Fruit fly (Drosophila melanogaster) whole organism, embryonic: Measurements from ENCODE around the gene CG14668.

Source experiments
- Adf1 ChIP-seq: fragments of 200-800 bp; sonication (Bioruptor generic); IDR thresholded peaks from 2 replicates; pipeline ENCODE4 v1.3.6; 2022; ENCODE audit warnings: missing biosample characterization, missing genetic modification characterization
- Awh ChIP-seq: fragments of 200-800 bp; sonication (Bioruptor generic); IDR thresholded peaks from 2 replicates; pipeline ENCODE4, ENCODE4 v1.3.6; 2022; ENCODE audit warnings: missing biosample characterization, missing genetic modification characterization
- B-H1 ChIP-seq: fragments of 200-800 bp; sonication (Bioruptor generic); IDR thresholded peaks from 3 replicates; pipeline ENCODE4 v1.3.6; 2022; ENCODE audit warnings: missing biosample characterization, missing genetic modification characterization
- CG10274 ChIP-seq: fragments of 200-800 bp; sonication (Bioruptor generic); optimal IDR thresholded peaks from 3 replicates; lab custom pipeline; 2017; ENCODE audit warnings: missing biosample characterization, mild to moderate bottlenecking, missing genetic modification characterization
- CG11247 ChIP-seq: fragments of 200-800 bp; sonication (Bioruptor generic); IDR thresholded peaks from 2 replicates; pipeline ENCODE4 v1.3.6; 2022; ENCODE audit warnings: missing biosample characterization, missing genetic modification characterization
- CG13624 ChIP-seq: fragments of 200-800 bp; sonication (Bioruptor generic); optimal IDR thresholded peaks from 2 replicates; lab custom pipeline; 2016; ENCODE audit warnings: missing biosample characterization, missing genetic modification characterization
- CG13775 ChIP-seq: fragments of 200-800 bp; sonication (Bioruptor generic); optimal IDR thresholded peaks from 3 replicates; lab custom pipeline; 2017; ENCODE audit warnings: missing biosample characterization, mild to moderate bottlenecking, missing genetic modification characterization
- CG14014 ChIP-seq: fragments of 200-800 bp; sonication (Bioruptor generic); IDR thresholded peaks from 2 replicates; pipeline ENCODE4 v1.3.6; 2022; ENCODE audit warnings: missing biosample characterization, missing genetic modification characterization
- CG1832 ChIP-seq: fragments of 200-800 bp; sonication (Bioruptor generic); optimal IDR thresholded peaks from 2 replicates; lab custom pipeline; 2017; ENCODE audit warnings: missing biosample characterization, mild to moderate bottlenecking, missing genetic modification characterization, inconsistent platforms
- CG2889 ChIP-seq: fragments of 200-800 bp; sonication (Bioruptor generic); IDR thresholded peaks from 3 replicates; pipeline ENCODE4 v1.3.6; 2022; ENCODE audit warnings: missing biosample characterization, missing genetic modification characterization
- CG3407 ChIP-seq: fragments of 200-800 bp; sonication (Bioruptor generic); optimal IDR thresholded peaks from 2 replicates; lab custom pipeline; 2018; ENCODE audit warnings: missing biosample characterization, mild to moderate bottlenecking, missing genetic modification characterization
- CG6272 ChIP-seq: fragments of 200-800 bp; sonication (Bioruptor generic); IDR thresholded peaks from 2 replicates; pipeline ENCODE4 v1.3.6; 2022; ENCODE audit warnings: missing biosample characterization, missing genetic modification characterization
- CG6765 ChIP-seq: fragments of 200-800 bp; sonication (Bioruptor generic); optimal IDR thresholded peaks from 3 replicates; lab custom pipeline; 2017; ENCODE audit warnings: missing biosample characterization, mild to moderate bottlenecking, missing genetic modification characterization
- CG8290 ChIP-seq, 3 experiments: fragments of 200-800 bp; sonication (Bioruptor generic); optimal IDR thresholded peaks; 2 replicates each; lab custom pipeline; 2016 to 2019; ENCODE audit warnings: missing biosample characterization in 3 of 3, missing genetic modification characterization in 3 of 3, mild to moderate bottlenecking in 2 of 3, moderate library complexity in 1 of 3
- CG9932 ChIP-seq: fragments of 200-800 bp; sonication (Bioruptor generic); IDR thresholded peaks from 2 replicates; pipeline ENCODE4 v1.3.6; 2022; ENCODE audit warnings: missing biosample characterization, missing genetic modification characterization
- Dbx ChIP-seq: fragments of 200-800 bp; sonication (Bioruptor generic); IDR thresholded peaks from 3 replicates; pipeline ENCODE4 v1.3.6; 2022; ENCODE audit warnings: missing biosample characterization, missing genetic modification characterization
- Deaf1 ChIP-seq: fragments of 200-800 bp; optimal IDR thresholded peaks from 3 replicates; lab custom pipeline; 2019; ENCODE audit warnings: missing biosample characterization, mild to moderate bottlenecking, missing genetic modification characterization, moderate library complexity
- Dfd ChIP-seq, 2 experiments: fragments of >200 bp; optimal IDR thresholded peaks; 2 replicates each; lab custom pipeline; 2017; ENCODE audit warnings: missing biosample characterization in 2 of 2, missing genetic modification characterization in 2 of 2
- Dp ChIP-seq: fragments of 200-800 bp; sonication (Bioruptor generic); optimal IDR thresholded peaks from 2 replicates; lab custom pipeline; 2018; ENCODE audit warnings: missing biosample characterization, mild to moderate bottlenecking, missing genetic modification characterization, moderate library complexity
- Drgx ChIP-seq: fragments of 200-800 bp; sonication (Bioruptor generic); IDR thresholded peaks from 2 replicates; pipeline ENCODE4 v1.3.6; 2022; ENCODE audit warnings: missing biosample characterization, missing genetic modification characterization
- ERR ChIP-seq: fragments of 200-800 bp; sonication (Bioruptor generic); optimal IDR thresholded peaks from 2 replicates; lab custom pipeline; 2016; ENCODE audit warnings: missing biosample characterization, missing genetic modification characterization
- Ets65A ChIP-seq: fragments of 200-800 bp; sonication (Bioruptor generic); peaks from one replicate; lab custom pipeline; 2016; ENCODE audit warnings: missing biosample characterization, missing genetic modification characterization
- Fer1 ChIP-seq: fragments of 200-800 bp; sonication (Bioruptor generic); optimal IDR thresholded peaks from 2 replicates; lab custom pipeline; 2017; ENCODE audit warnings: missing biosample characterization, mild to moderate bottlenecking, missing genetic modification characterization
- MBD-R2 ChIP-seq: fragments of 200-800 bp; sonication (Bioruptor generic); IDR thresholded peaks from 2 replicates; pipeline ENCODE4 v1.3.6; 2022; ENCODE audit warnings: missing biosample characterization, missing genetic modification characterization
- Med ChIP-seq: fragments of 200-800 bp; sonication (Bioruptor generic); peaks from one replicate; lab custom pipeline; 2016; ENCODE audit warnings: missing biosample characterization, missing genetic modification characterization, mild to moderate bottlenecking, inconsistent platforms, moderate library complexity
- Mrtf ChIP-seq: fragments of 200-800 bp; sonication (Bioruptor generic); IDR thresholded peaks from 3 replicates; pipeline ENCODE4 v1.3.6; 2022; ENCODE audit warnings: missing biosample characterization, missing genetic modification characterization
- Trl ChIP-seq, 3 experiments: fragments of >200 bp in 2 of 3; fragments of 200-800 bp in 1 of 3; sonication (Bioruptor generic) in 1 of 3; optimal IDR thresholded peaks; 2 replicates in 1 of 3; 3 replicates in 2 of 3; lab custom pipeline; 2016 to 2017; ENCODE audit warnings: missing biosample characterization in 1 of 3, missing genetic modification characterization in 1 of 3
- abd-A ChIP-seq: fragments of 200-800 bp; sonication (Bioruptor generic); optimal IDR thresholded peaks from 3 replicates; lab custom pipeline; 2019; ENCODE audit warnings: missing biosample characterization, mild to moderate bottlenecking, missing genetic modification characterization, moderate library complexity
- bigmax ChIP-seq: fragments of 200-800 bp; sonication (Bioruptor generic); optimal IDR thresholded peaks from 2 replicates; lab custom pipeline; 2018; ENCODE audit warnings: missing biosample characterization, mild to moderate bottlenecking, missing genetic modification characterization
- chinmo ChIP-seq: fragments of 200-800 bp; sonication (Bioruptor generic); IDR thresholded peaks from 4 replicates; pipeline ENCODE4 v1.3.6; 2022; ENCODE audit warnings: missing biosample characterization, missing genetic modification characterization; ENCODE audit not compliant: partially characterized antibody
- corto ChIP-seq: fragments of 200-800 bp; sonication (Bioruptor generic); optimal IDR thresholded peaks from 2 replicates; lab custom pipeline; 2016; ENCODE audit warnings: missing biosample characterization, mild to moderate bottlenecking, missing genetic modification characterization, moderate library complexity
- crol ChIP-seq: fragments of 200-800 bp; sonication (Bioruptor generic); IDR thresholded peaks from 2 replicates; pipeline ENCODE4 v1.3.6; 2022; ENCODE audit warnings: missing biosample characterization, missing genetic modification characterization
- crp ChIP-seq, 2 experiments: fragments of 200-800 bp; sonication (Bioruptor generic); optimal IDR thresholded peaks; 2 replicates in 1 of 2; 3 replicates in 1 of 2; lab custom pipeline; 2017; ENCODE audit warnings: missing biosample characterization in 2 of 2, missing genetic modification characterization in 2 of 2, mild to moderate bottlenecking in 1 of 2, moderate library complexity in 1 of 2
- ewg ChIP-seq: fragments of 200-800 bp; sonication (Bioruptor generic); optimal IDR thresholded peaks from 3 replicates; lab custom pipeline; 2017; ENCODE audit warnings: mild to moderate bottlenecking, missing biosample characterization, missing genetic modification reagents, missing genetic modification characterization
- ftz-f1 ChIP-seq: fragments of 200-800 bp; sonication (Bioruptor generic); optimal IDR thresholded peaks from 2 replicates; lab custom pipeline; 2016; ENCODE audit warnings: missing biosample characterization, missing genetic modification characterization
- grau ChIP-seq: fragments of 200-800 bp; optimal IDR thresholded peaks from 3 replicates; lab custom pipeline; 2019; ENCODE audit warnings: missing biosample characterization, mild to moderate bottlenecking, missing genetic modification characterization, moderate library complexity
- insv ChIP-seq, 2 experiments: fragments of 200-800 bp; sonication (Bioruptor generic); optimal IDR thresholded peaks; 3 replicates each; lab custom pipeline; 2016 to 2018; ENCODE audit warnings: missing biosample characterization in 2 of 2, missing genetic modification characterization in 2 of 2
- kay ChIP-seq: fragments of 200-800 bp; sonication (Bioruptor generic); optimal IDR thresholded peaks from 2 replicates; lab custom pipeline; 2016; ENCODE audit warnings: missing biosample characterization, missing genetic modification characterization
- lilli ChIP-seq: fragments of 200-800 bp; sonication (Bioruptor generic); optimal IDR thresholded peaks from 3 replicates; lab custom pipeline; 2016; ENCODE audit warnings: missing biosample characterization, missing genetic modification characterization
- onecut ChIP-seq: fragments of 200-800 bp; sonication (Bioruptor generic); IDR thresholded peaks from 2 replicates; pipeline ENCODE4 v1.3.6; 2022; ENCODE audit warnings: missing biosample characterization, missing genetic modification characterization
- pfk ChIP-seq: fragments of 200-800 bp; sonication (Bioruptor generic); optimal IDR thresholded peaks from 2 replicates; lab custom pipeline; 2018; ENCODE audit warnings: missing biosample characterization, mild to moderate bottlenecking, missing genetic modification characterization, moderate library complexity
- row ChIP-seq: fragments of 200-800 bp; sonication (Bioruptor generic); IDR thresholded peaks from 3 replicates; pipeline ENCODE4 v1.3.6; 2022; ENCODE audit warnings: missing biosample characterization, missing genetic modification characterization
- sr ChIP-seq: fragments of 200-800 bp; sonication (Bioruptor generic); IDR thresholded peaks from 3 replicates; pipeline ENCODE4 v1.3.6; 2022; ENCODE audit warnings: missing biosample characterization, missing genetic modification characterization

CG14668 gene

DNA sequence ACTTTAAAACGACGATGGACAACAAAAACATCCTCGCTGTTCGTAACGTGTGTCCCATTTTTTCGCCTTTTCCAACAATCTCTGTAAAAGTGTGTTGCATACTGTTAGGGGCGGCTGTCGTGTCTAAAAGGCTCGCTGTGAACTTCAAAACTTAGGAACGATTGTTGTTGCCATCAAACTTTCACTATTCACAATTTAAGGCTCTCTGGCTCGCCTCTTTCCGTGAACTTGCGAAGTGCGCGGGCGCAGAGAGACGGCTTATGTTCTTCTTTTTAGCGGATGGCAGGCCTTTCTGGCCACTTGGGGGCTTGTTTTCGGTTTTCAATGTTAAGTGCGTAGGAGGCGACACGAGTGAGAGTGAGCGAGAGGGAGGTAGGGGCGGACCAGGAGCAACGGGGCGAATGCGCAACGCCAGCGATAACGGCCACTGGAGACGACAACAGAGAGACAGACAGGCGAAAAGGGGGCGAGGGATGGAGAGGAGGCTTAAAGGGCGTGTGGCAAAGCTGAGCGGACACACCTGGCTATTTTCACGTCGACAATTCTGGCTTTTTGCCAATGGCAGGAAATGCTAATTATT, 37.0 kb downstream of the CG14668 start, which contains the start of gene mtd:
Gene mtd (minus strand): TSS at position 51 of the 580 bp plus-strand sequence.
- TF ChIP-seq crol (GFP tag; lab: Robert Waterston, UW) (peak; percentile 77), CG1832 (peak; percentile 27), Trl (optimal IDR thresholded peaks at IDR 0.05; lab: Kevin White, UChicago) (peak in 1 of 2 experiments; percentile 8), Trl (GFP tag; optimal IDR thresholded peaks at IDR 0.05; lab: Kevin White, UChicago) (no peak), B-H1 (GFP tag; lab: Robert Waterston, UW) (no peak), Dp (GFP tag; lab: Kevin White, UChicago) (no peak), CG10274 (GFP tag; lab: Kevin White, UChicago) (no peak), Ets65A (GFP tag; lab: Kevin White, UChicago) (peak; percentile 94), CG13624 (GFP tag; lab: Kevin White, UChicago) (peak; percentile 28), CG14014 (GFP tag; lab: Robert Waterston, UW) (no peak), Dbx (GFP tag; lab: Robert Waterston, UW) (0 out of 3 replicates have a peak, but pooled peaks have one; percentile 35), Deaf1 (peak; percentile 80), Dfd (GFP tag; optimal IDR thresholded peaks at IDR 0.05; lab: Kevin White, UChicago) (no peak), CG11247 (GFP tag; lab: Robert Waterston, UW) (no peak), CG8290 (GFP tag; optimal IDR thresholded peaks at IDR 0.05; lab: Kevin White, UChicago) (no peak), CG8290 (tag; optimal IDR thresholded peaks at IDR 0.05; lab: Kevin White, UChicago) (peak in 1 of 2 experiments; percentile 5), kay (GFP tag; lab: Kevin White, UChicago) (no peak), CG3407 (GFP tag; lab: Kevin White, UChicago) (no peak), row (GFP tag; lab: Robert Waterston, UW) (peak; percentile 56), CG6765 (GFP tag; lab: Kevin White, UChicago) (no peak), ewg (peak; percentile 87), Mrtf (GFP tag; lab: Robert Waterston, UW) (no peak), Drgx (GFP tag; lab: Robert Waterston, UW) (peak; percentile 18; the same call in 1 of the 2 replicates), bigmax (GFP tag; lab: Kevin White, UChicago) (no peak), CG9932 (GFP tag; lab: Robert Waterston, UW) (peak; percentile 17; the same call in 1 of the 2 replicates), abd-A (tag; lab: Kevin White, UChicago) (peak; percentile 70), CG13775 (GFP tag; lab: Kevin White, UChicago) (no peak), Med (GFP tag; lab: Kevin White, UChicago) (peak; percentile 82), insv (GFP tag; optimal IDR thresholded peaks at IDR 0.05; lab: Kevin White, UChicago) (no peak), Awh (GFP tag; lab: Robert Waterston, UW) (no peak), pfk (GFP tag; lab: Kevin White, UChicago) (no peak), chinmo (GFP tag; lab: Robert Waterston, UW) (0 out of 4 replicates have a peak, but pooled peaks have one; percentile 33), sr (GFP tag; lab: Robert Waterston, UW) (peak; percentile 47; the same call in 1 of the 3 replicates)

DNA sequence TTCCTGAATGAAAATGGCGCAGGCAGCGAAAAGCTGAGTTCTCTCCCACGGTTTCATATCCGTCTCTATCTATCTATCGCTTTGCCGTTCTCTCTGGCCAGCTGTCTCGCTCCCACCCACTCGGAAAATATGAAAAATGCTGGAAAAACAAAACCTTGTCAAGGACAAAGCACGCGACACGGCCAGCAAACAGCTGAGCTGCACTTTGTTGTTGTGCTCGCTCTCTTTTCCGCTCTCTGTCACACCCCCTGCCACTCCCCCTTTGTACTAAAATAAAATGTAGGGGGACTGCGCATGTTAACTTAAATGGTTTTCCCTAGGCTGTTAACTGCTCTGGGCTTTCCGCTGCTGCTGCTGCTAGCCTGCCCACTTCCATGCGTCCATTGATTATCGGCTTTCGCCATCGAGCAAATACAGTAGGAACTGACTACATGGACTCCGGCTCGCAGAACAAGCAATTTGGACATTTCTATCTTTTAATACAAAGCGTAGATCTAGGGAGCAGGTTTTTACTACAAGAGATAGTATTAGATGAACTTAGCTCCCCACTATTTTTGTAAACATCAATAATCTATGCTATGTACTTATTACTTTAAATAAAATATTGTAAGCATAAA, 40.6 kb downstream of the CG14668 start:
- TF ChIP-seq CG2889 (GFP tag; lab: Robert Waterston, UW) (no peak), ewg (peak; percentile 60), crp (GFP tag; optimal IDR thresholded peaks at IDR 0.05; lab: Kevin White, UChicago) (peak in 1 of 2 experiments; percentile 33), corto (GFP tag; lab: Kevin White, UChicago) (no peak), row (GFP tag; lab: Robert Waterston, UW) (0 out of 3 replicates have a peak, but pooled peaks have one; percentile 17), ftz-f1 (peak; percentile 62), CG1832 (peak; percentile 38), Deaf1 (peak; percentile 15), Fer1 (peak; percentile 40), ERR (GFP tag; lab: Kevin White, UChicago) (peak; percentile 13), crol (GFP tag; lab: Robert Waterston, UW) (peak; percentile 56), Adf1 (GFP tag; lab: Robert Waterston, UW) (peak; percentile 18; the same call in 1 of the 2 replicates), CG6272 (GFP tag; lab: Robert Waterston, UW) (no peak), abd-A (tag; lab: Kevin White, UChicago) (peak; percentile 88), onecut (peak; percentile 93), grau (peak; percentile 56), lilli (no peak), Trl (optimal IDR thresholded peaks at IDR 0.05; lab: Kevin White, UChicago) (peak; percentile 24 to 45), Trl (GFP tag; optimal IDR thresholded peaks at IDR 0.05; lab: Kevin White, UChicago) (no peak), MBD-R2 (GFP tag; lab: Robert Waterston, UW) (peak; percentile 12; the same call in 1 of the 2 replicates)
